Fruit fly (Drosophila melanogaster) whole organism, embryonic: ENCODE results near the gene dpp.
A peak's percentile ranks its signal among the peaks of the same experiment; 100 is the strongest.

ENCODE experiments used
- Asciz ChIP-seq: fragments of 200-800 bp; sonication (Bioruptor generic); optimal IDR thresholded peaks from 2 replicates; lab custom pipeline; 2017; ENCODE audit warnings: missing biosample characterization, mild to moderate bottlenecking, missing genetic modification characterization, missing genetic modification reagents
- Atf6 ChIP-seq: fragments of 200-800 bp; sonication (Bioruptor generic); IDR thresholded peaks from 2 replicates; pipeline ENCODE4 v1.3.6; 2022; ENCODE audit warnings: missing biosample characterization, missing genetic modification characterization
- CG10274 ChIP-seq: fragments of 200-800 bp; sonication (Bioruptor generic); optimal IDR thresholded peaks from 3 replicates; lab custom pipeline; 2017; ENCODE audit warnings: missing biosample characterization, mild to moderate bottlenecking, missing genetic modification characterization
- CG10543 ChIP-seq: fragments of 200-800 bp; sonication (Bioruptor generic); optimal IDR thresholded peaks from 3 replicates; lab custom pipeline; 2017; ENCODE audit warnings: missing biosample characterization, mild to moderate bottlenecking, missing genetic modification characterization, moderate library complexity
- CG11695 ChIP-seq: fragments of 200-800 bp; sonication (Bioruptor generic); IDR thresholded peaks from 3 replicates; pipeline ENCODE4 v1.3.6; 2022; ENCODE audit warnings: missing biosample characterization, missing genetic modification characterization
- CG12942 ChIP-seq: fragments of 200-800 bp; sonication (Bioruptor generic); optimal IDR thresholded peaks from 3 replicates; lab custom pipeline; 2016; ENCODE audit warnings: missing biosample characterization, missing genetic modification characterization
- CG13894 ChIP-seq: fragments of 200-800 bp; sonication (Bioruptor generic); optimal IDR thresholded peaks from 3 replicates; lab custom pipeline; 2018; ENCODE audit warnings: missing biosample characterization, mild to moderate bottlenecking, missing genetic modification characterization, moderate library complexity
- CG14050 ChIP-seq: fragments of 200-800 bp; sonication (Bioruptor generic); IDR thresholded peaks from 3 replicates; pipeline ENCODE4 v1.3.6; 2022; ENCODE audit warnings: missing biosample characterization, missing genetic modification characterization
- CG14667 ChIP-seq: fragments of 200-800 bp; sonication (Bioruptor generic); IDR thresholded peaks from 2 replicates; pipeline ENCODE4 v1.3.6; 2022; ENCODE audit warnings: missing biosample characterization, missing genetic modification characterization
- CG1603 ChIP-seq: fragments of 200-800 bp; sonication (Bioruptor generic); optimal IDR thresholded peaks from 2 replicates; lab custom pipeline; 2019; ENCODE audit warnings: missing biosample characterization, mild to moderate bottlenecking, missing genetic modification characterization, moderate library complexity
- CG16813 ChIP-seq: fragments of 200-800 bp; sonication (Bioruptor generic); IDR thresholded peaks from 3 replicates; pipeline ENCODE4 v1.3.6; 2022; ENCODE audit warnings: missing biosample characterization, missing genetic modification characterization; ENCODE audit not compliant: partially characterized antibody
- CG17186 ChIP-seq: fragments of 200-800 bp; sonication (Bioruptor generic); optimal IDR thresholded peaks from 3 replicates; lab custom pipeline; 2017; ENCODE audit warnings: missing biosample characterization, missing genetic modification reagents, missing genetic modification characterization
- CG30020 ChIP-seq: fragments of 200-800 bp; optimal IDR thresholded peaks from 2 replicates; lab custom pipeline; 2019; ENCODE audit warnings: missing biosample characterization, mild to moderate bottlenecking, missing genetic modification characterization, moderate library complexity
- CG31365 ChIP-seq: fragments of 200-800 bp; sonication (Bioruptor generic); optimal IDR thresholded peaks from 2 replicates; lab custom pipeline; 2018; ENCODE audit warnings: missing biosample characterization, mild to moderate bottlenecking, missing genetic modification characterization
- CG32772 ChIP-seq: fragments of 200-800 bp; sonication (Bioruptor generic); IDR thresholded peaks from 2 replicates; pipeline ENCODE4 v1.3.6; 2022; ENCODE audit warnings: missing biosample characterization, missing genetic modification characterization
- CG4424 ChIP-seq: fragments of 200-800 bp; sonication (Bioruptor generic); optimal IDR thresholded peaks from 3 replicates; lab custom pipeline; 2016; ENCODE audit warnings: missing biosample characterization, missing genetic modification characterization
- CG9609 ChIP-seq: fragments of 200-800 bp; sonication (Bioruptor generic); optimal IDR thresholded peaks from 3 replicates; lab custom pipeline; 2016; ENCODE audit warnings: missing biosample characterization, missing genetic modification characterization
- CG9876 ChIP-seq: fragments of 200-800 bp; sonication (Bioruptor generic); optimal IDR thresholded peaks from 2 replicates; lab custom pipeline; 2016; ENCODE audit warnings: missing biosample characterization, missing genetic modification characterization
- Fer2 ChIP-seq: fragments of 200-800 bp; sonication (Bioruptor generic); optimal IDR thresholded peaks from 2 replicates; lab custom pipeline; 2018; ENCODE audit warnings: missing biosample characterization, mild to moderate bottlenecking, missing genetic modification characterization, moderate library complexity
- Hand ChIP-seq: fragments of 200-800 bp; sonication (Bioruptor generic); optimal IDR thresholded peaks from 2 replicates; lab custom pipeline; 2017; ENCODE audit warnings: mild to moderate bottlenecking, missing biosample characterization, missing genetic modification reagents, missing genetic modification characterization
- Lpt ChIP-seq: fragments of >200 bp; optimal IDR thresholded peaks from 2 replicates; lab custom pipeline; 2018; ENCODE audit warnings: missing biosample characterization, missing genetic modification characterization
- MBD-R2 ChIP-seq: fragments of 200-800 bp; sonication (Bioruptor generic); IDR thresholded peaks from 2 replicates; pipeline ENCODE4 v1.3.6; 2022; ENCODE audit warnings: missing biosample characterization, missing genetic modification characterization
- NC2β ChIP-seq: fragments of 200-800 bp; sonication (Bioruptor generic); optimal IDR thresholded peaks from 2 replicates; lab custom pipeline; 2016; ENCODE audit warnings: missing biosample characterization, missing genetic modification characterization
- Pdp1 ChIP-seq, 2 experiments: fragments of 200-800 bp; sonication (Bioruptor generic); optimal IDR thresholded peaks; 3 replicates each; lab custom pipeline; 2016; ENCODE audit warnings: missing biosample characterization in 2 of 2, missing genetic modification characterization in 2 of 2, mild to moderate bottlenecking in 1 of 2, moderate library complexity in 1 of 2
- Ravus ChIP-seq: fragments of 200-800 bp; sonication (Bioruptor generic); IDR thresholded peaks from 2 replicates; pipeline ENCODE4 v1.3.6; 2022; ENCODE audit warnings: missing biosample characterization, missing genetic modification characterization
- Xrp1 ChIP-seq: fragments of 200-800 bp; sonication (Bioruptor generic); IDR thresholded peaks from 2 replicates; pipeline ENCODE4 v1.3.6; 2022; ENCODE audit warnings: missing biosample characterization, missing genetic modification characterization
- btn ChIP-seq: fragments of 200-800 bp; sonication (Bioruptor generic); optimal IDR thresholded peaks from 2 replicates; lab custom pipeline; 2016; ENCODE audit warnings: missing biosample characterization, missing genetic modification characterization
- crc ChIP-seq: fragments of 200-800 bp; sonication (Bioruptor generic); optimal IDR thresholded peaks from 2 replicates; lab custom pipeline; 2016; ENCODE audit warnings: missing biosample characterization, missing genetic modification characterization
- crp ChIP-seq, 2 experiments: fragments of 200-800 bp; sonication (Bioruptor generic); optimal IDR thresholded peaks; 2 replicates in 1 of 2; 3 replicates in 1 of 2; lab custom pipeline; 2017; ENCODE audit warnings: missing biosample characterization in 2 of 2, missing genetic modification characterization in 2 of 2, mild to moderate bottlenecking in 1 of 2, moderate library complexity in 1 of 2
- cwo ChIP-seq: fragments of 200-800 bp; sonication (Bioruptor generic); optimal IDR thresholded peaks from 3 replicates; lab custom pipeline; 2017; ENCODE audit warnings: missing biosample characterization, missing genetic modification characterization, mild to moderate bottlenecking, moderate library complexity, missing genetic modification reagents
- danr ChIP-seq: fragments of 200-800 bp; sonication (Bioruptor generic); IDR thresholded peaks from 2 replicates; pipeline ENCODE4 v1.3.6; 2022; ENCODE audit warnings: missing biosample characterization, missing genetic modification characterization
- fu2 ChIP-seq: fragments of 200-800 bp; sonication (Bioruptor generic); optimal IDR thresholded peaks from 2 replicates; lab custom pipeline; 2016; ENCODE audit warnings: missing biosample characterization, missing genetic modification characterization
- h ChIP-seq: fragments of >200 bp; optimal IDR thresholded peaks from 2 replicates; lab custom pipeline; 2017
- hkb ChIP-seq, 2 experiments: fragments of 200-800 bp in 1 of 2; fragments of >200 bp in 1 of 2; sonication (Bioruptor generic) in 1 of 2; IDR thresholded peaks in 1 of 2; optimal IDR thresholded peaks in 1 of 2; 2 replicates each; pipeline versions ENCODE4 v1.3.6 to Lab custom; 2017 to 2022; ENCODE audit warnings: missing biosample characterization in 1 of 2, missing genetic modification characterization in 1 of 2
- insv ChIP-seq, 2 experiments: fragments of 200-800 bp; sonication (Bioruptor generic); optimal IDR thresholded peaks; 3 replicates each; lab custom pipeline; 2016 to 2018; ENCODE audit warnings: missing biosample characterization in 2 of 2, missing genetic modification characterization in 2 of 2
- inv ChIP-seq: fragments of 200-800 bp; sonication (Bioruptor generic); IDR thresholded peaks from 2 replicates; pipeline ENCODE4 v1.3.6; 2022; ENCODE audit warnings: missing biosample characterization, missing genetic modification characterization; ENCODE audit not compliant: partially characterized antibody
- lab ChIP-seq: fragments of 200-800 bp; sonication (Bioruptor generic); optimal IDR thresholded peaks from 3 replicates; lab custom pipeline; 2017; ENCODE audit warnings: missing biosample characterization, missing genetic modification characterization, mild to moderate bottlenecking, moderate library complexity, missing genetic modification reagents
- lilli ChIP-seq: fragments of 200-800 bp; sonication (Bioruptor generic); optimal IDR thresholded peaks from 3 replicates; lab custom pipeline; 2016; ENCODE audit warnings: missing biosample characterization, missing genetic modification characterization
- nerfin-1 ChIP-seq: fragments of 200-800 bp; sonication (Bioruptor generic); optimal IDR thresholded peaks from 3 replicates; lab custom pipeline; 2019; ENCODE audit warnings: missing biosample characterization, mild to moderate bottlenecking, missing genetic modification characterization, moderate library complexity
- otp ChIP-seq: fragments of 200-800 bp; sonication (Bioruptor generic); IDR thresholded peaks from 3 replicates; pipeline ENCODE4, ENCODE4 v1.3.6; 2022; ENCODE audit warnings: missing biosample characterization, missing genetic modification characterization
- rib ChIP-seq: fragments of 200-800 bp; sonication (Bioruptor generic); IDR thresholded peaks from 2 replicates; pipeline ENCODE4 v1.3.6; 2022; ENCODE audit warnings: missing biosample characterization, missing genetic modification characterization
- ro ChIP-seq: fragments of 200-800 bp; sonication (Bioruptor generic); IDR thresholded peaks from 2 replicates; pipeline ENCODE4 v1.3.6; 2022; ENCODE audit warnings: missing biosample characterization, missing genetic modification characterization
- sd ChIP-seq: fragments of 200-800 bp; sonication (Bioruptor generic); optimal IDR thresholded peaks from 3 replicates; lab custom pipeline; 2018; ENCODE audit warnings: missing biosample characterization, mild to moderate bottlenecking, missing genetic modification characterization, moderate library complexity
- sim ChIP-seq: fragments of 200-800 bp; sonication (Bioruptor generic); IDR thresholded peaks from 2 replicates; pipeline ENCODE4 v1.3.6; 2022; ENCODE audit warnings: missing biosample characterization, missing genetic modification characterization
- sima ChIP-seq: fragments of 200-800 bp; sonication (Bioruptor generic); optimal IDR thresholded peaks from 2 replicates; lab custom pipeline; 2016; ENCODE audit warnings: missing biosample characterization, missing genetic modification characterization
- so ChIP-seq: fragments of 200-800 bp; sonication (Bioruptor generic); IDR thresholded peaks from 3 replicates; pipeline ENCODE4 v1.3.6; 2022; ENCODE audit warnings: missing biosample characterization, missing genetic modification characterization
- sob ChIP-seq: fragments of 200-800 bp; sonication (Bioruptor generic); IDR thresholded peaks from 2 replicates; pipeline ENCODE4 v1.3.6; 2022; ENCODE audit warnings: missing biosample characterization, missing genetic modification characterization
- tin ChIP-seq: fragments of 200-800 bp; sonication (Bioruptor generic); optimal IDR thresholded peaks from 3 replicates; lab custom pipeline; 2016; ENCODE audit warnings: missing biosample characterization, missing genetic modification characterization
- tna ChIP-seq: fragments of 200-800 bp; sonication (Bioruptor generic); IDR thresholded peaks from 2 replicates; pipeline ENCODE4 v1.3.6; 2022; ENCODE audit warnings: missing biosample characterization, missing genetic modification characterization; ENCODE audit not compliant: partially characterized antibody
- wor ChIP-seq: fragments of 200-800 bp; sonication (Bioruptor generic); IDR thresholded peaks from 2 replicates; pipeline ENCODE4 v1.3.6; 2022; ENCODE audit warnings: missing biosample characterization, missing genetic modification characterization

The dpp gene

dm6 chr2L:2433494-2434054 is 5.4 kb downstream of the dpp start (continued):
- no peak for TF ChIP-seq Lpt (GFP tag; lab: Kevin White, UChicago)
- peak; percentile 75 for TF ChIP-seq NC2β (GFP tag; lab: Kevin White, UChicago)
- TF ChIP-seq CG13894 (tag; lab: Kevin White, UChicago), result no peak
- peak; percentile 73 for TF ChIP-seq lilli
- TF ChIP-seq tin (GFP tag; lab: Kevin White, UChicago), result peak; percentile 87
- peak; percentile 83 for TF ChIP-seq wor (GFP tag; lab: Robert Waterston, UW)
- peak; percentile 70 for TF ChIP-seq danr (GFP tag; lab: Robert Waterston, UW)
- TF ChIP-seq CG9876 (GFP tag; lab: Kevin White, UChicago), result peak; percentile 72
- peak; percentile 45 for TF ChIP-seq CG10274 (GFP tag; lab: Kevin White, UChicago)
- peak; percentile 53; the same call in 1 of the 2 replicates for TF ChIP-seq rib (GFP tag; lab: Robert Waterston, UW)
- TF ChIP-seq Asciz, result peak; percentile 78
- TF ChIP-seq nerfin-1 (tag; lab: Kevin White, UChicago), result peak; percentile 72
- peak; percentile 72 for TF ChIP-seq crc (GFP tag; lab: Kevin White, UChicago)
- TF ChIP-seq so (GFP tag; lab: Robert Waterston, UW), result peak; percentile 86
- peak in 1 of 2 experiments; percentile 34 for TF ChIP-seq crp (GFP tag; optimal IDR thresholded peaks at IDR 0.05; lab: Kevin White, UChicago)
- peak; percentile 36 for TF ChIP-seq CG30020 (tag; lab: Kevin White, UChicago)
- TF ChIP-seq CG11695 (GFP tag; lab: Robert Waterston, UW), result peak; percentile 83
- TF ChIP-seq cwo (GFP tag; lab: Kevin White, UChicago), result peak; percentile 35
- peak; percentile 27 for TF ChIP-seq CG10543 (GFP tag; lab: Kevin White, UChicago)
- TF ChIP-seq CG12942, result peak; percentile 80
- TF ChIP-seq lab (GFP tag; lab: Kevin White, UChicago), result peak; percentile 76
- TF ChIP-seq Hand (GFP tag; lab: Kevin White, UChicago), result peak; percentile 26
- peak; percentile 82 for TF ChIP-seq sob (GFP tag; lab: Robert Waterston, UW)
- peak; percentile 46 for TF ChIP-seq CG14667 (GFP tag; lab: Robert Waterston, UW)
- peak; percentile 72 for TF ChIP-seq CG4424 (GFP tag; lab: Kevin White, UChicago)
- peak; percentile 31; the same call in 1 of the 2 replicates for TF ChIP-seq Ravus (GFP tag; lab: Robert Waterston, UW)
- TF ChIP-seq inv, result no peak
- peak; percentile 10 for TF ChIP-seq CG17186
- TF ChIP-seq sd (tag; lab: Kevin White, UChicago), result peak; percentile 99
- peak; percentile 92 for TF ChIP-seq CG1603 (tag; lab: Kevin White, UChicago)
- peak; percentile 85 for TF ChIP-seq otp
- TF ChIP-seq fu2 (GFP tag; lab: Kevin White, UChicago), result peak; percentile 1
- TF ChIP-seq tna (GFP tag; lab: Robert Waterston, UW), result no peak
- TF ChIP-seq CG16813 (GFP tag; lab: Robert Waterston, UW), result no peak
- TF ChIP-seq btn, result peak; percentile 84
- peak; percentile 85 for TF ChIP-seq CG32772 (GFP tag; lab: Robert Waterston, UW)
- TF ChIP-seq Atf6, result peak; percentile 66; the same call in 1 of the 2 replicates
- TF ChIP-seq sima, result peak; percentile 45
- peak; percentile 73 for TF ChIP-seq CG9609 (GFP tag; lab: Kevin White, UChicago)
- peak; percentile 34 for TF ChIP-seq CG31365 (tag; lab: Kevin White, UChicago)
- TF ChIP-seq Xrp1, result peak; percentile 79
- peak; percentile 61 for TF ChIP-seq ro (GFP tag; lab: Robert Waterston, UW)
- TF ChIP-seq insv (GFP tag; optimal IDR thresholded peaks at IDR 0.05; lab: Kevin White, UChicago), result no peak
- TF ChIP-seq sim, result peak; percentile 76
- TF ChIP-seq h (lab: Kevin White, UChicago), result no peak
- TF ChIP-seq Pdp1 (GFP tag; optimal IDR thresholded peaks at IDR 0.05; lab: Kevin White, UChicago), result peak; percentile 78 to 80
- TF ChIP-seq Fer2 (tag; lab: Kevin White, UChicago), result peak; percentile 24
- TF ChIP-seq MBD-R2, result peak; percentile 47; the same call in 1 of the 2 replicates
- TF ChIP-seq hkb (optimal IDR thresholded peaks at IDR 0.05; lab: Kevin White, UChicago), result no peak
- TF ChIP-seq hkb (GFP tag; IDR thresholded peaks at IDR 0.05; lab: Robert Waterston, UW), result peak; percentile 91
- peak; percentile 86 for TF ChIP-seq CG14050 (GFP tag; lab: Robert Waterston, UW)
